Fruit fly (Drosophila melanogaster): ENCODE results near the gene Dfd.

The Dfd gene

dm6 chr3R:6801153-6801552 lies 9.5 kb downstream of the Dfd start:
- TF ChIP-seq Eip75B (GFP tag; optimal IDR thresholded peaks at IDR 0.05) (no peak), Met (GFP tag; optimal IDR thresholded peaks at IDR 0.05) (no peak), fkh (GFP tag; optimal IDR thresholded peaks at IDR 0.05) (no peak), eg (GFP tag; IDR thresholded peaks at IDR 0.05) (no peak), CG8632 (GFP tag; optimal IDR thresholded peaks at IDR 0.05) (no peak), dsx (GFP tag; optimal IDR thresholded peaks at IDR 0.05; ENCODE audit: poor library complexity, severe bottlenecking) (no peak), CG34406 (GFP tag; optimal IDR thresholded peaks at IDR 0.05) (no peak), Sox14 (GFP tag; optimal IDR thresholded peaks at IDR 0.05) (no peak), CG10669 (GFP tag; optimal IDR thresholded peaks at IDR 0.05) (no peak)

DNA sequence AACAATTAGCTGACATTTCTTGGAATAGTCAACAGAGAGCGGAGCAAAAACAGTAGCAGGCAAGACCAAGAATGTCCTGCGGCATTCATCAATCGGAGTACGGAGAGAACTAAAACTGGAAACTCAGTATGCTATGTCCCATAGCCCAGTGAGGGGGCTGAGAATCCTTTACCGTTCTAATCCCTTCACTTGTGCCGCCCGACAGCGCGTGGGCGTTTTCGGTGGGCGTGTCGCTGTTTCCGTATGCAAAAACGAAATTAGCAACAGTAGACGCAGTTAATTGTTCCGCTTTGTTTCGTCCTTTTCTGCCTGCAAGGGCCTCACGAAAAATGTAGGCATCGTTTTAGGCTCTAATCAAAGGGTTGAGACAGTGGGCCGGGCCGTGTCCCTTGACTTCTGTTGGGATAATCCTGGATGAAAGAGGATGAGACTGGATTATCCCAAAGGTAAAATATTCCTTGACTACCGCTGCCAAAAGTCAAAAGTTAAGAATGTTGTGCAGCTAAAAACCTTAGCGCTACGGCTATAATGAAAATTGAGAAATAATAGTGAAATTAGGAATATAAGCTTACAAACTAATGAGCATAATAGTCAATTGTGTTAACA lies 13.2 kb downstream of the Dfd start:
- no peak for TF ChIP-seq CG11902 (GFP tag; optimal IDR thresholded peaks at IDR 0.05)
- no peak for TF ChIP-seq cyc (GFP tag; optimal IDR thresholded peaks at IDR 0.05)
- no peak for TF ChIP-seq CG34406 (GFP tag; optimal IDR thresholded peaks at IDR 0.05)
- no peak for TF ChIP-seq CG4318 (GFP tag; optimal IDR thresholded peaks at IDR 0.05)
- no peak for TF ChIP-seq fd85E (GFP tag; optimal IDR thresholded peaks at IDR 0.05)
- TF ChIP-seq CG6163 (GFP tag; IDR thresholded peaks at IDR 0.05): no peak
- no peak for TF ChIP-seq Hr4 (GFP tag; optimal IDR thresholded peaks at IDR 0.05)
- no peak for TF ChIP-seq CG3919 (GFP tag; optimal IDR thresholded peaks at IDR 0.05)
- no peak for TF ChIP-seq Ets21C (GFP tag; optimal IDR thresholded peaks at IDR 0.05)
- TF ChIP-seq CG31627 (GFP tag; optimal IDR thresholded peaks at IDR 0.05): no peak

- TF ChIP-seq achi (GFP tag; optimal IDR thresholded peaks at IDR 0.05): no peak
- TF ChIP-seq CG9139 (GFP tag; optimal IDR thresholded peaks at IDR 0.05): no peak
- TF ChIP-seq spab (GFP tag; optimal IDR thresholded peaks at IDR 0.05): no peak
- no peak for TF ChIP-seq CG1621 (tag; optimal IDR thresholded peaks at IDR 0.05)
- no peak for TF ChIP-seq Sox15 (GFP tag; optimal IDR thresholded peaks at IDR 0.05)
- no peak for TF ChIP-seq Eip93F (GFP tag; optimal IDR thresholded peaks at IDR 0.05)
- TF ChIP-seq ss (GFP tag; optimal IDR thresholded peaks at IDR 0.05): no peak
- no peak for TF ChIP-seq CG15336 (GFP tag; IDR thresholded peaks at IDR 0.05)
Observed at dm6 chr3R:6805948-6806347, 14.3 kb downstream of the Dfd start.

dm6 chr3R:6806654-6807053 lies 15.0 kb downstream of the Dfd start:
- TF ChIP-seq svp (GFP tag) (peak; percentile 25), achi (GFP tag; optimal IDR thresholded peaks at IDR 0.05) (no peak), Sox14 (GFP tag; optimal IDR thresholded peaks at IDR 0.05) (no peak), Eip78C (GFP tag) (peak; percentile 51), CG4318 (GFP tag; optimal IDR thresholded peaks at IDR 0.05) (no peak)

DNA sequence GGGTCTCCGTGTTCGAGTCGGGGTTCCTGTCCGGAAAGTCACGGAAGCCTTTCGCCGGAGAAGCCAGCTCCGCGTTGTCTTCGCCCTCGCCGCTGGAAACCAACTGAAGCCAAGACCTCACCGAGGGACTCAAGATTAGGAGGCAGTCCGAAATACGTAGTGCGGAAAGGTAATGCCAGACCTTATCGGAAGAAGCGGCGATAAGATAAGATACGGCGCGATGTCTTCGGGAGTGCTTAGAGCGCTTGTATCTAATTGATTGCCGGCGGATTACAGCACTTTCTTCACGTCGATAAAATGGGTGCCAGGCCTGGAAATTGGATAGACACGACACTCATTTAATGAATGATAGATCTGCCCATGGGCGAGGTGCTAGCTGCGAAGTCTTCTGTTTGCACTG lies 18.2 kb downstream of the Dfd start:
- TF ChIP-seq vri (GFP tag; optimal IDR thresholded peaks at IDR 0.05) (peak; percentile 63), fkh (GFP tag; optimal IDR thresholded peaks at IDR 0.05) (peak; percentile 4), CG34406 (GFP tag; optimal IDR thresholded peaks at IDR 0.05) (no peak)

- TF ChIP-seq CG31627 (GFP tag; optimal IDR thresholded peaks at IDR 0.05): no peak
- TF ChIP-seq svp (GFP tag): no peak
- peak; percentile 50 for TF ChIP-seq fkh (GFP tag; optimal IDR thresholded peaks at IDR 0.05)
- no peak for TF ChIP-seq Eip75B (GFP tag; optimal IDR thresholded peaks at IDR 0.05)
- no peak for TF ChIP-seq eg (GFP tag; IDR thresholded peaks at IDR 0.05)
- TF ChIP-seq fd59A (GFP tag; optimal IDR thresholded peaks at IDR 0.05): no peak
- no peak for TF ChIP-seq Ets96B (tag; optimal IDR thresholded peaks at IDR 0.05)
- TF ChIP-seq lz (GFP tag; optimal IDR thresholded peaks at IDR 0.05): no peak
- no peak for TF ChIP-seq achi (GFP tag; optimal IDR thresholded peaks at IDR 0.05)
Observed at dm6 chr3R:6810574-6810973, 18.9 kb downstream of the Dfd start.
